Worm (Caenorhabditis elegans) whole organism, young adult: ENCODE results near the gene elt-3.

Experiments
- ama-1 ChIP-seq, 3 experiments: fragments of 150-350 bp in 1 of 3; sonication (generic microtip) in 2 of 3; optimal IDR thresholded peaks; 2 replicates each; lab custom pipeline; 2014 to 2018; ENCODE audit warnings: missing biosample characterization in 2 of 3, missing genetic modification characterization in 2 of 3, missing genetic modification reagents in 2 of 3
- hlh-26 ChIP-seq: fragments of 200-800 bp; sonication (Bioruptor generic); conservative IDR thresholded peaks from 2 replicates; pipeline ENCODE4 v1.3.6; 2022; ENCODE audit warnings: missing genetic modification reagents, missing genetic modification characterization, missing compliant biosample characterization
- nhr-90 ChIP-seq: sonication (generic microtip); optimal IDR thresholded peaks from 2 replicates; lab custom pipeline; 2016; ENCODE audit warnings: missing genotype, mild to moderate bottlenecking, missing genetic modification characterization, missing compliant biosample characterization

DNA sequence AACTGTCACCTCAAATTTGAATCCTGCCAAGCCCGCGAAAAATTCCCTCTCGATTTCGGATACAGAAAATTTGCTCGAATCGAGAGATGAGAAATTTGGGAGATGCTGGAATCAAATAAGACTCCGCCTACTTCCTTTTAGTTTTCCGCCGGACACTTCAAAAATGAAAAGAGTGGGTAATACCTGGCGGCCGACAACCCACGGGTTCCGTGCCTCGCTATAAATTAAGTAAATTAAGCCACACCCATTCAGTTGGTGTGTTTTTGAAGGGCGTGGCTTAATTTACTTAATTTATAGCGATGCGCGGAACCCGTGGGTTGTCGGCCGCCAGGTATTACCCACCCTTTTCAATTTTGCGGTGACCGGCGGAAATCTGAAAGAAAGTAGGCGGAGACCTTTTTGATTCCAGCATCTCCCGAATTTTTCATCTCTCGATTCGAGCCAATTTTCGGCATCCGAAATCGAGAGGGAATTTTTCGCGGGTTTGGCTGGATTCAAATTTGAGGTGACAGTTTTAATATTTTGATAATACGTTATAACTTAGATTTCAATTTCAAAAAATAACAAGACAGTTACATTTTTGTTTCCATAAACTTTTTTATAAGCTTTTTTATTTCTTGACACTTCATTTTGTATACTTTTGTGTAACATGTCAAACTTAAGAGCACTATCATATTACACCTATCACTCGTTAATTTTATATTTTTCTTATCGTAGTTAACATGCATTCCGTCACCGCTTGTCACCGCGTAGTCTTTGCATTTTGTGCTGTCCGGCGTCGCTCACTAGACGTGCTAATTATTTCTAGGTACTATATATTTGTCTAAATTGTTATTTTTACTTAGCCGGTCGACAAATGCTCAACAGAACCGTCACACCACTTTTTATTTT, 12.3 kb downstream of the elt-3 start:
- TF ChIP-seq hlh-26 (GFP tag; lab: Robert Waterston, UW): no peak
- no peak for TF ChIP-seq ama-1 (optimal IDR thresholded peaks at IDR 0.05; lab: Kevin White, UChicago)
- no peak for TF ChIP-seq ama-1 (GFP tag; optimal IDR thresholded peaks at IDR 0.05; lab: Kevin White, UChicago)
- no peak for TF ChIP-seq nhr-90 (tag; lab: Kevin White, UChicago)
